Worm (Caenorhabditis elegans): ENCODE data around the gene par-5.

- TF ChIP-seq ama-1 (optimal IDR thresholded peaks at IDR 0.05) = no peak
- TF ChIP-seq ama-1 (GFP tag; optimal IDR thresholded peaks at IDR 0.05) = no peak
- no peak for TF ChIP-seq unc-130 (GFP tag; optimal IDR thresholded peaks at IDR 0.05)
- TF ChIP-seq unc-62 (GFP tag; optimal IDR thresholded peaks at IDR 0.05) = no peak
- TF ChIP-seq bed-1 (GFP tag; IDR thresholded peaks at IDR 0.05) = no peak
- TF ChIP-seq ceh-27 (GFP tag; optimal IDR thresholded peaks at IDR 0.05) = peak; percentile 1
- no peak for TF ChIP-seq ztf-18 (tag; optimal IDR thresholded peaks at IDR 0.05)
- TF ChIP-seq B0336.3 (GFP tag; IDR thresholded peaks at IDR 0.05) = no peak
- TF ChIP-seq ztf-26 (tag; optimal IDR thresholded peaks at IDR 0.05) = no peak
- no peak for TF ChIP-seq F23B12.7 (tag; optimal IDR thresholded peaks at IDR 0.05; ENCODE audit: insufficient read depth)
These were observed 49.4 kb upstream of the par-5 start for ce11 chrIV:11871083-11871482.

Data from whole organism, young adult.